Worm (Caenorhabditis elegans): ENCODE measurements around the gene nhr-178.

Gene nhr-178

DNA sequence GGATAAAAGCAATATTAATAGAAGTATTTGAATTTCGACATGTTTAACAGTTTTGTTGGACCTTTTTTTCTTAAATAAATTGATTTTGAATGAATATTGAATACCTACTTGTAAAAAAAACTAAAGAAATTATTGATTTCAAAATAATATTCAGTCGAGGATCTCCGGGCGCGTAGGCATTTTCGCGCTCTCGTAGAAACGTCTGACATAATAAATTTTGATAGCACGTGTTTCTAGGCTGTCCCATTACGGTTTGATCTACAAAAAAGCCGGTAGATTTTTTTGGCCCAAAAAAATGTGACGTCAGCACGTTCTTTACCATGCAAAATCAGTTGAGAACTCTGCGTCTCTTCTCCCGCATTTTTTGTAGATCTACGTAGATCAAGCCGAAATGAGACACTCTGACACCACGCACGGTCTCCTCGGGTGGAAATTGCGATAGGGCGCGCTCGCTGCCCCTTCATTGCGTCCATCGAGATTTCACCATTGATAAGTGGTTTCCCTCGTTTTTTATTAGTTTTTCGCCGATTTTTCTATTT, 13.1 kb downstream of the nhr-178 start:
- no peak for TF ChIP-seq sma-9 (GFP tag; optimal IDR thresholded peaks at IDR 0.05)
- no peak for TF ChIP-seq sma-9 (tag; optimal IDR thresholded peaks at IDR 0.05)
- no peak for TF ChIP-seq crh-2 (tag; optimal IDR thresholded peaks at IDR 0.05)
- TF ChIP-seq sma-3 (GFP tag; optimal IDR thresholded peaks at IDR 0.05), result peak; percentile 48

- TF ChIP-seq nhr-10 (tag; optimal IDR thresholded peaks at IDR 0.05) (no peak), nhr-77 (tag; optimal IDR thresholded peaks at IDR 0.05) (no peak), crh-2 (tag; optimal IDR thresholded peaks at IDR 0.05) (peak; percentile 9), lin-13 (GFP tag; optimal IDR thresholded peaks at IDR 0.05) (no peak), ama-1 (optimal IDR thresholded peaks at IDR 0.05) (no peak), sma-9 (GFP tag; optimal IDR thresholded peaks at IDR 0.05) (peak; percentile 3), sma-9 (tag; optimal IDR thresholded peaks at IDR 0.05) (no peak), sem-4 (tag; optimal IDR thresholded peaks at IDR 0.05) (no peak), lin-39 (tag; optimal IDR thresholded peaks at IDR 0.05) (no peak), lsy-2 (tag; optimal IDR thresholded peaks at IDR 0.05) (no peak), nhr-25 (tag; optimal IDR thresholded peaks at IDR 0.05) (peak; percentile 19), unc-39 (tag; optimal IDR thresholded peaks at IDR 0.05) (no peak), ceh-16 (tag; optimal IDR thresholded peaks at IDR 0.05) (no peak), aly-2 (tag; optimal IDR thresholded peaks at IDR 0.05) (no peak), fos-1 (tag; optimal IDR thresholded peaks at IDR 0.05) (peak; percentile 24), snpc-4 (tag; optimal IDR thresholded peaks at IDR 0.05) (no peak), elt-1 (tag; optimal IDR thresholded peaks at IDR 0.05) (no peak), nhr-12 (tag; optimal IDR thresholded peaks at IDR 0.05) (no peak), C34F6.9 (tag; optimal IDR thresholded peaks at IDR 0.05) (no peak), gmeb-1 (tag; optimal IDR thresholded peaks at IDR 0.05) (peak; percentile 9), nhr-21 (tag; optimal IDR thresholded peaks at IDR 0.05) (peak; percentile 41), blmp-1 (tag; optimal IDR thresholded peaks at IDR 0.05; ENCODE audit: insufficient read depth) (no peak), lin-11 (tag; optimal IDR thresholded peaks at IDR 0.05) (no peak), zag-1 (tag; optimal IDR thresholded peaks at IDR 0.05) (no peak), sma-3 (GFP tag; optimal IDR thresholded peaks at IDR 0.05) (peak; percentile 67), nhr-129 (tag; optimal IDR thresholded peaks at IDR 0.05) (no peak), alr-1 (tag; optimal IDR thresholded peaks at IDR 0.05) (no peak)
Measured at ce11 chrV:1593799-1594420, 13.8 kb downstream of the nhr-178 start, which contains the start of gene F16B4.4. TSS of gene F16B4.4 (plus strand) at chrV:1594019.

- TF ChIP-seq sma-3 (GFP tag; optimal IDR thresholded peaks at IDR 0.05) (no peak), ceh-16 (tag; optimal IDR thresholded peaks at IDR 0.05) (no peak), mab-5 (tag; optimal IDR thresholded peaks at IDR 0.05) (no peak), nhr-21 (tag; optimal IDR thresholded peaks at IDR 0.05) (no peak), nhr-6 (tag; optimal IDR thresholded peaks at IDR 0.05) (no peak), snpc-4 (tag; optimal IDR thresholded peaks at IDR 0.05) (no peak), R02D3.7 (tag; optimal IDR thresholded peaks at IDR 0.05) (no peak), ceh-82 (tag; optimal IDR thresholded peaks at IDR 0.05) (no peak)
Measured at ce11 chrV:1588128-1588527, 19.6 kb downstream of the nhr-178 start, which contains the start of gene F16B4.5. TSS of gene F16B4.5 (plus strand) at chrV:1588428.

- TF ChIP-seq ztf-4 (tag; optimal IDR thresholded peaks at IDR 0.05) (no peak), nhr-23 (tag; optimal IDR thresholded peaks at IDR 0.05) (no peak), R02D3.7 (tag; optimal IDR thresholded peaks at IDR 0.05) (no peak), unc-55 (GFP tag; optimal IDR thresholded peaks at IDR 0.05) (no peak), skn-1 (tag; optimal IDR thresholded peaks at IDR 0.05) (no peak), dmd-4 (tag; optimal IDR thresholded peaks at IDR 0.05) (no peak), ceh-16 (tag; optimal IDR thresholded peaks at IDR 0.05) (no peak), nhr-11 (tag; optimal IDR thresholded peaks at IDR 0.05) (no peak), snpc-4 (tag; optimal IDR thresholded peaks at IDR 0.05) (no peak), aly-2 (tag; optimal IDR thresholded peaks at IDR 0.05) (no peak)
Measured at ce11 chrV:1586906-1587305, 20.8 kb downstream of the nhr-178 start, which contains the start of gene F16B4.6. TSS of gene F16B4.6 (plus strand) at chrV:1587206.
